Fruit fly (Drosophila melanogaster) whole organism, pupa: Measurements from ENCODE around the gene Osi1.

ENCODE experiments used
- CG10348 ChIP-seq: fragments of 200-800 bp; sonication (Bioruptor generic); IDR thresholded peaks from 2 replicates; pipeline ENCODE4 v1.3.6; 2022; ENCODE audit warnings: missing biosample characterization, missing genetic modification characterization
- CG13204 ChIP-seq: fragments of 200-800 bp; sonication (Bioruptor generic); optimal IDR thresholded peaks from 2 replicates; lab custom pipeline; 2018; ENCODE audit warnings: missing biosample characterization, mild to moderate bottlenecking, missing genetic modification characterization, moderate library complexity
- CG14655 ChIP-seq: fragments of 200-800 bp; sonication (Bioruptor generic); optimal IDR thresholded peaks from 3 replicates; lab custom pipeline; 2017; ENCODE audit warnings: mild to moderate bottlenecking, missing biosample characterization, missing genetic modification reagents, missing genetic modification characterization
- CG15710 ChIP-seq: fragments of 200-800 bp; sonication (Bioruptor generic); optimal IDR thresholded peaks from 2 replicates; lab custom pipeline; 2018; ENCODE audit warnings: missing biosample characterization, mild to moderate bottlenecking, missing genetic modification characterization, moderate library complexity
- CG32121 ChIP-seq: fragments of 200-800 bp; sonication (Bioruptor generic); IDR thresholded peaks from 2 replicates; pipeline ENCODE4 v1.3.6; 2022; ENCODE audit warnings: missing biosample characterization, missing genetic modification characterization
- CG34367 ChIP-seq: fragments of 200-800 bp; sonication (Bioruptor generic); optimal IDR thresholded peaks from 2 replicates; lab custom pipeline; 2018; ENCODE audit warnings: missing biosample characterization, mild to moderate bottlenecking, missing genetic modification characterization
- CG4496 ChIP-seq: fragments of 200-800 bp; sonication (Bioruptor generic); IDR thresholded peaks from 3 replicates; pipeline ENCODE4 v1.3.6; 2022; ENCODE audit warnings: missing biosample characterization, missing genetic modification characterization
- CG8159 ChIP-seq: fragments of 200-800 bp; sonication (Bioruptor generic); optimal IDR thresholded peaks from 3 replicates; lab custom pipeline; 2018; ENCODE audit warnings: missing biosample characterization, mild to moderate bottlenecking, missing genetic modification characterization, moderate library complexity
- CG9948 ChIP-seq: fragments of 200-800 bp; sonication (Bioruptor generic); optimal IDR thresholded peaks from 2 replicates; lab custom pipeline; 2018; ENCODE audit warnings: missing biosample characterization, mild to moderate bottlenecking, missing genetic modification characterization, moderate library complexity
- D1 ChIP-seq: fragments of 200-800 bp; sonication (Bioruptor generic); optimal IDR thresholded peaks from 2 replicates; lab custom pipeline; 2018; ENCODE audit warnings: missing biosample characterization, mild to moderate bottlenecking, missing genetic modification characterization, moderate library complexity
- EcR ChIP-seq: fragments of 200-800 bp; sonication (Bioruptor generic); optimal IDR thresholded peaks from 3 replicates; lab custom pipeline; 2019; ENCODE audit warnings: missing biosample characterization, missing genetic modification characterization, mild to moderate bottlenecking, moderate library complexity, missing genetic modification reagents
- Pif1A ChIP-seq: fragments of 200-800 bp; sonication (Bioruptor generic); optimal IDR thresholded peaks from 3 replicates; lab custom pipeline; 2016; ENCODE audit warnings: missing biosample characterization, missing genetic modification characterization
- Pif1B ChIP-seq: fragments of 200-800 bp; sonication (Bioruptor generic); optimal IDR thresholded peaks from 3 replicates; lab custom pipeline; 2016; ENCODE audit warnings: missing biosample characterization, missing genetic modification characterization
- rn ChIP-seq: fragments of 200-800 bp; sonication (Bioruptor generic); IDR thresholded peaks from 2 replicates; pipeline ENCODE4 v1.3.6; 2022; ENCODE audit warnings: missing biosample characterization, missing genetic modification characterization

- no peak for TF ChIP-seq D1
- TF ChIP-seq EcR, result no peak
- TF ChIP-seq Pif1B (GFP tag; lab: Kevin White, UChicago), result no peak
- no peak for TF ChIP-seq CG32121
- no peak for TF ChIP-seq rn
- no peak for TF ChIP-seq CG9948 (tag; lab: Kevin White, UChicago)
- TF ChIP-seq CG8159 (tag; lab: Kevin White, UChicago), result no peak
- TF ChIP-seq CG14655 (GFP tag; lab: Kevin White, UChicago), result no peak
- no peak for TF ChIP-seq CG10348
- TF ChIP-seq CG34367, result no peak
- TF ChIP-seq CG4496 (GFP tag; lab: Robert Waterston, UW), result no peak
- no peak for TF ChIP-seq Pif1A (GFP tag; lab: Kevin White, UChicago)
- no peak for TF ChIP-seq CG13204 (GFP tag; lab: Kevin White, UChicago)
- TF ChIP-seq CG15710 (tag; lab: Kevin White, UChicago), result no peak
Observed at dm6 chr3R:6167183-6167582, 6.2 kb upstream of the Osi1 start, which contains the start of gene CG1077.
